Worm (Caenorhabditis elegans): ENCODE measurements around the gene F07F6.1.

DNA sequence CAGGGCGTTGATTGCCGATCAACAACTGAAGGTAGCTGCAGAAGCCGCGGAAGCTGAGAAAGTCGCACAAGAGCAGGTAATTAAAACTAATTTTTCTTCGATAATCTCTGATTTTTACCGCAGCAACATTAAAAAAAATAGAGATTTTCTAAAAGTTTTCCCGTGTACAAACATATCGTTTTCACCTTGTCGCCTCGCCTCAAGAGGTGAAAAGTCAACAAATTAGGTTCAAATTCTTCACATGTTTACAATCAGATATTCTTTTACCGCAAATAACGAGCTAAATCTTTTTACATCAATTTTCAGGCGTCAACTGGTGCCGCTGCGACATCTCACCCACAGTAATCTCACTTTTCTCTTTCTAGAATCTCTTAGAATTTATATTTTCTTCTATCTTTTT lies 37.3 kb downstream of the F07F6.1 start, which contains the start of gene ilcr-2:
- no peak for TF ChIP-seq W03F9.2 (tag; optimal IDR thresholded peaks at IDR 0.05)
- no peak for TF ChIP-seq him-1 (tag; optimal IDR thresholded peaks at IDR 0.05)

All from whole organism, L4/young adult.